Fruit fly (Drosophila melanogaster): ENCODE results near the gene WASp.

DNA sequence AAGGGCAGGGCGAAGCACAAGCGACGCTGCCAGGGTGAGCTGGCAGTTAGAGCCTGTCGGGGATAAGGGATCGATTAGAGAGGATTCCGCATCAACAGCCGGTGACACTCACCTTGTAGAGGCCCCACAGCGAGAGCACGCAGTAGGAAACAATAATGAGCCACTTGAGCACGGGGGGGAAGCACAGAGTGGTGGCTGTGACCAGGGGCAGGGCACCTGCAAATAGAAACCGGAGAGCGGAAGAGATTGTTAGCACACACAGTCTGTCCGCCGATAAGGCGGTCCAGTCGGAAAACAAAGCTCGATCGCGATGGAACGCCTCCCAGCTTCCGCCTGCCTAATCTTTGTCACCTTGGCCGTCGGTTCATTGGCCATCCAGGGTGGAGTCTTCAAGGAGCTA lies 40.8 kb upstream of the WASp start, which contains the start of gene Nepl17:
- no peak for TF ChIP-seq Pif1A (GFP tag; optimal IDR thresholded peaks at IDR 0.05)
- no peak for TF ChIP-seq CG13204 (GFP tag; optimal IDR thresholded peaks at IDR 0.05)
- TF ChIP-seq Ets98B (GFP tag; IDR thresholded peaks at IDR 0.05) = no peak
- no peak for TF ChIP-seq CG32121 (GFP tag; IDR thresholded peaks at IDR 0.05)

All from whole organism, pupa.